Worm (Caenorhabditis elegans) whole organism, L2 larva: ENCODE data around the gene C25H3.17.

Experiments
- C34F6.9 ChIP-seq: fragments of 150-350 bp; optimal IDR thresholded peaks from 2 replicates; lab custom pipeline; 2014; ENCODE audit warnings: missing biosample characterization, missing genetic modification characterization
- F13H6.1 ChIP-seq: sonication (generic microtip); optimal IDR thresholded peaks from 2 replicates; lab custom pipeline; 2016; ENCODE audit warnings: missing genetic modification characterization, missing compliant biosample characterization
- R02D3.7 ChIP-seq: fragments of 150-350 bp; optimal IDR thresholded peaks from 2 replicates; lab custom pipeline; 2014; ENCODE audit warnings: missing biosample characterization, missing genetic modification characterization
- Y55F3AM.14 ChIP-seq: fragments of 200-800 bp; sonication (Bioruptor generic); optimal IDR thresholded peaks from 2 replicates; lab custom pipeline; 2018; ENCODE audit warnings: mild to moderate bottlenecking, missing genetic modification characterization, missing compliant biosample characterization
- ZK546.5 ChIP-seq: sonication (generic microtip); optimal IDR thresholded peaks from 2 replicates; lab custom pipeline; 2017; ENCODE audit warnings: missing biosample characterization, missing genetic modification characterization
- alr-1 ChIP-seq: fragments of 150-350 bp; optimal IDR thresholded peaks from 2 replicates; lab custom pipeline; 2014; ENCODE audit warnings: missing biosample characterization, missing genetic modification characterization
- aly-2 ChIP-seq: fragments of 150-350 bp; optimal IDR thresholded peaks from 2 replicates; lab custom pipeline; 2014; ENCODE audit warnings: missing biosample characterization, missing genetic modification characterization
- ama-1 ChIP-seq: fragments of 150-350 bp; optimal IDR thresholded peaks from 2 replicates; lab custom pipeline; 2018; ENCODE audit warnings: inconsistent platforms
- blmp-1 ChIP-seq: sonication (generic microtip); optimal IDR thresholded peaks from 2 replicates; lab custom pipeline; 2017; ENCODE audit warnings: missing genetic modification characterization, mild to moderate bottlenecking, missing compliant biosample characterization, antibody characterized with exemption, moderate library complexity; ENCODE audit not compliant: insufficient read depth
- ceh-16 ChIP-seq: fragments of 150-350 bp; optimal IDR thresholded peaks from 2 replicates; lab custom pipeline; 2014; ENCODE audit warnings: missing biosample characterization, missing genetic modification characterization
- ceh-82 ChIP-seq: fragments of 150-350 bp; optimal IDR thresholded peaks from 2 replicates; lab custom pipeline; 2014; ENCODE audit warnings: missing biosample characterization, missing genetic modification characterization
- crh-2 ChIP-seq: sonication (generic microtip); optimal IDR thresholded peaks from 2 replicates; lab custom pipeline; 2017; ENCODE audit warnings: missing biosample characterization, missing genetic modification characterization
- dmd-4 ChIP-seq: sonication (generic microtip); optimal IDR thresholded peaks from 2 replicates; lab custom pipeline; 2017; ENCODE audit warnings: missing biosample characterization, missing genetic modification characterization
- egl-27 ChIP-seq: sonication (generic microtip); optimal IDR thresholded peaks from 3 replicates; lab custom pipeline; 2017; ENCODE audit warnings: missing biosample characterization, missing genetic modification reagents, missing genetic modification characterization
- elt-1 ChIP-seq: fragments of 150-350 bp; optimal IDR thresholded peaks from 2 replicates; lab custom pipeline; 2014; ENCODE audit warnings: missing biosample characterization, missing genetic modification characterization
- elt-3 ChIP-seq: sonication (generic microtip); optimal IDR thresholded peaks from 2 replicates; lab custom pipeline; 2017; ENCODE audit warnings: missing biosample characterization, missing genetic modification characterization
- fos-1 ChIP-seq: fragments of 150-350 bp; optimal IDR thresholded peaks from 2 replicates; lab custom pipeline; 2014; ENCODE audit warnings: missing biosample characterization, missing genetic modification characterization
- gmeb-1 ChIP-seq: fragments of 150-350 bp; optimal IDR thresholded peaks from 2 replicates; lab custom pipeline; 2014; ENCODE audit warnings: missing biosample characterization, missing genetic modification characterization
- lin-11 ChIP-seq: fragments of 150-350 bp; sonication (generic microtip); optimal IDR thresholded peaks from 2 replicates; lab custom pipeline; 2014; ENCODE audit warnings: missing biosample characterization, missing genetic modification characterization, inconsistent platforms, mixed read lengths
- lin-13 ChIP-seq: fragments of 150-350 bp; optimal IDR thresholded peaks from 2 replicates; lab custom pipeline; 2014; ENCODE audit warnings: missing biosample characterization, missing genetic modification reagents, missing genetic modification characterization
- lin-39 ChIP-seq: fragments of 150-350 bp; optimal IDR thresholded peaks from 2 replicates; lab custom pipeline; 2014; ENCODE audit warnings: missing biosample characterization, missing genetic modification reagents, missing genetic modification characterization
- lsy-2 ChIP-seq, 2 experiments: fragments of 150-350 bp in 1 of 2; sonication (generic microtip) in 1 of 2; optimal IDR thresholded peaks; 2 replicates each; lab custom pipeline; 2014 to 2017; ENCODE audit warnings: missing biosample characterization in 2 of 2, missing genetic modification characterization in 2 of 2
- mab-5 ChIP-seq: fragments of 150-350 bp; optimal IDR thresholded peaks from 2 replicates; lab custom pipeline; 2014; ENCODE audit warnings: missing biosample characterization, missing genetic modification characterization
- mbf-1 ChIP-seq: sonication (generic microtip); optimal IDR thresholded peaks from 2 replicates; lab custom pipeline; 2017; ENCODE audit warnings: missing biosample characterization, missing genetic modification characterization
- mdl-1 ChIP-seq, 2 experiments: fragments of 150-350 bp in 1 of 2; sonication (generic microtip) in 1 of 2; optimal IDR thresholded peaks; 2 replicates each; lab custom pipeline; 2017; ENCODE audit warnings: missing biosample characterization in 2 of 2, missing genetic modification characterization in 2 of 2
- nhr-10 ChIP-seq: sonication (generic microtip); optimal IDR thresholded peaks from 2 replicates; lab custom pipeline; 2017; ENCODE audit warnings: missing biosample characterization, missing genetic modification characterization
- nhr-11 ChIP-seq: fragments of 150-350 bp; optimal IDR thresholded peaks from 2 replicates; lab custom pipeline; 2014; ENCODE audit warnings: missing biosample characterization, missing genetic modification characterization
- nhr-12 ChIP-seq: fragments of 150-350 bp; optimal IDR thresholded peaks from 2 replicates; lab custom pipeline; 2014; ENCODE audit warnings: missing biosample characterization, missing genetic modification characterization
- nhr-129 ChIP-seq: fragments of 150-350 bp; optimal IDR thresholded peaks from 2 replicates; lab custom pipeline; 2014; ENCODE audit warnings: missing biosample characterization, missing genetic modification characterization
- nhr-21 ChIP-seq: fragments of 150-350 bp; optimal IDR thresholded peaks from 2 replicates; lab custom pipeline; 2014; ENCODE audit warnings: missing biosample characterization, missing genetic modification characterization
- nhr-23 ChIP-seq: fragments of 150-350 bp; optimal IDR thresholded peaks from 2 replicates; lab custom pipeline; 2014; ENCODE audit warnings: missing biosample characterization, missing genetic modification reagents, missing genetic modification characterization
- nhr-237 ChIP-seq: fragments of 150-350 bp; optimal IDR thresholded peaks from 2 replicates; lab custom pipeline; 2014; ENCODE audit warnings: missing biosample characterization, missing genetic modification characterization
- nhr-25 ChIP-seq: fragments of 150-350 bp; sonication (generic microtip); optimal IDR thresholded peaks from 3 replicates; lab custom pipeline; 2014; ENCODE audit warnings: missing biosample characterization, missing genetic modification characterization
- nhr-6 ChIP-seq: fragments of 150-350 bp; optimal IDR thresholded peaks from 2 replicates; lab custom pipeline; 2014; ENCODE audit warnings: missing biosample characterization, missing genetic modification characterization
- nhr-77 ChIP-seq: fragments of 150-350 bp; optimal IDR thresholded peaks from 2 replicates; lab custom pipeline; 2014; ENCODE audit warnings: missing biosample characterization, missing genetic modification characterization
- peb-1 ChIP-seq: fragments of 150-350 bp; optimal IDR thresholded peaks from 2 replicates; lab custom pipeline; 2014; ENCODE audit warnings: missing biosample characterization, missing genetic modification characterization
- sem-4 ChIP-seq: fragments of 150-350 bp; optimal IDR thresholded peaks from 2 replicates; lab custom pipeline; 2014; ENCODE audit warnings: missing biosample characterization, missing genetic modification reagents, missing genetic modification characterization
- skn-1 ChIP-seq: sonication (generic microtip); optimal IDR thresholded peaks from 2 replicates; lab custom pipeline; 2017; ENCODE audit warnings: missing biosample characterization, missing genetic modification characterization
- sma-3 ChIP-seq: sonication (generic microtip); optimal IDR thresholded peaks from 2 replicates; lab custom pipeline; 2016; ENCODE audit warnings: missing genetic modification reagents, missing genetic modification characterization, missing compliant biosample characterization
- sma-9 ChIP-seq, 2 experiments: fragments of 150-350 bp in 1 of 2; sonication (generic microtip) in 1 of 2; optimal IDR thresholded peaks; 2 replicates each; lab custom pipeline; 2014 to 2016; ENCODE audit warnings: missing genetic modification characterization in 2 of 2, mild to moderate bottlenecking in 1 of 2, missing biosample characterization in 1 of 2, missing compliant biosample characterization in 1 of 2, missing genetic modification reagents in 1 of 2, moderate library complexity in 1 of 2
- snpc-4 ChIP-seq: fragments of 150-350 bp; optimal IDR thresholded peaks from 2 replicates; lab custom pipeline; 2014; ENCODE audit warnings: missing biosample characterization, missing genetic modification characterization
- unc-39 ChIP-seq: fragments of 150-350 bp; optimal IDR thresholded peaks from 2 replicates; lab custom pipeline; 2014; ENCODE audit warnings: missing biosample characterization, missing genetic modification characterization
- unc-55 ChIP-seq: fragments of 150-350 bp; sonication (generic microtip); optimal IDR thresholded peaks from 3 replicates; lab custom pipeline; 2014; ENCODE audit warnings: missing biosample characterization, missing genetic modification reagents, missing genetic modification characterization
- unc-62 ChIP-seq: fragments of 150-350 bp; optimal IDR thresholded peaks from 2 replicates; lab custom pipeline; 2014; ENCODE audit warnings: missing biosample characterization, missing genetic modification reagents, missing genetic modification characterization
- zag-1 ChIP-seq: fragments of 150-350 bp; optimal IDR thresholded peaks from 2 replicates; lab custom pipeline; 2014; ENCODE audit warnings: missing biosample characterization, missing genetic modification characterization
- ztf-1 ChIP-seq: fragments of 200-800 bp; sonication (Bioruptor generic); conservative IDR thresholded peaks from 2 replicates; pipeline ENCODE4 v1.3.6; 2022; ENCODE audit warnings: missing genetic modification characterization, missing compliant biosample characterization
- ztf-11 ChIP-seq: sonication (generic microtip); optimal IDR thresholded peaks from 2 replicates; lab custom pipeline; 2017; ENCODE audit warnings: missing biosample characterization, missing genetic modification characterization
- ztf-4 ChIP-seq: fragments of 150-350 bp; optimal IDR thresholded peaks from 2 replicates; lab custom pipeline; 2014; ENCODE audit warnings: missing biosample characterization, missing genetic modification characterization

C25H3.17 gene

ce11 chrII:5698869-5699268 is 29.4 kb upstream of the C25H3.17 start, which contains the start of the genes C25H3.10 and C25H3.1:
C25H3.10 (minus strand) TSS chrII:5698969.
C25H3.1 (plus strand) TSS chrII:5699071.
- TF ChIP-seq lin-11 (tag; lab: Kevin White, UChicago) (no peak), snpc-4 (tag; lab: Kevin White, UChicago) (peak; percentile 6)

- TF ChIP-seq nhr-12 (tag; lab: Kevin White, UChicago) (no peak), Y55F3AM.14 (GFP tag; lab: Kevin White, UChicago) (no peak), zag-1 (tag; lab: Kevin White, UChicago) (no peak), mdl-1 (tag; optimal IDR thresholded peaks at IDR 0.05; lab: Kevin White, UChicago) (no peak), snpc-4 (tag; lab: Kevin White, UChicago) (peak; percentile 59), lin-13 (GFP tag; lab: Kevin White, UChicago) (no peak), nhr-25 (tag; lab: Kevin White, UChicago) (no peak), unc-39 (tag; lab: Kevin White, UChicago) (no peak), nhr-237 (tag; lab: Kevin White, UChicago) (no peak), R02D3.7 (tag; lab: Kevin White, UChicago) (no peak), sma-9 (GFP tag; optimal IDR thresholded peaks at IDR 0.05; lab: Kevin White, UChicago) (peak; percentile 80), sma-9 (tag; optimal IDR thresholded peaks at IDR 0.05; lab: Kevin White, UChicago) (no peak), crh-2 (tag; lab: Kevin White, UChicago) (peak; percentile 49), sem-4 (tag; lab: Kevin White, UChicago) (no peak), F13H6.1 (tag; lab: Kevin White, UChicago) (peak; percentile 10), mab-5 (tag; lab: Kevin White, UChicago) (no peak), nhr-77 (tag; lab: Kevin White, UChicago) (no peak), mbf-1 (tag; lab: Kevin White, UChicago) (no peak), skn-1 (tag; lab: Kevin White, UChicago) (no peak), fos-1 (peak; percentile 32), peb-1 (tag; lab: Kevin White, UChicago) (no peak), ceh-82 (no peak), egl-27 (tag; lab: Kevin White, UChicago) (no peak), sma-3 (peak; percentile 27), ama-1 (lab: Kevin White, UChicago) (no peak), nhr-11 (no peak), lin-11 (tag; lab: Kevin White, UChicago) (no peak), nhr-21 (peak; percentile 35), lsy-2 (tag; optimal IDR thresholded peaks at IDR 0.05; lab: Kevin White, UChicago) (peak in 1 of 2 experiments; percentile 44), gmeb-1 (tag; lab: Kevin White, UChicago) (peak; percentile 60), ztf-4 (tag; lab: Kevin White, UChicago) (peak; percentile 34), ztf-11 (no peak), unc-55 (GFP tag; lab: Kevin White, UChicago) (no peak), alr-1 (tag; lab: Kevin White, UChicago) (no peak), nhr-6 (tag; lab: Kevin White, UChicago) (no peak), ceh-16 (tag; lab: Kevin White, UChicago) (no peak), blmp-1 (no peak), elt-1 (tag; lab: Kevin White, UChicago) (no peak), ZK546.5 (no peak), nhr-10 (tag; lab: Kevin White, UChicago) (no peak), C34F6.9 (tag; lab: Kevin White, UChicago) (peak; percentile 43), dmd-4 (tag; lab: Kevin White, UChicago) (no peak), nhr-129 (tag; lab: Kevin White, UChicago) (peak; percentile 86), elt-3 (no peak), lin-39 (tag; lab: Kevin White, UChicago) (no peak), unc-62 (GFP tag; lab: Kevin White, UChicago) (no peak), ztf-1 (GFP tag; lab: Robert Waterston, UW) (no peak), nhr-23 (tag; lab: Kevin White, UChicago) (no peak), aly-2 (tag; lab: Kevin White, UChicago) (no peak)
Observed at ce11 chrII:5698254-5698653, 28.8 kb upstream of the C25H3.17 start.
